Worm (Caenorhabditis elegans) whole organism, late embryonic: Measurements from ENCODE around the gene srlf-7.

Source experiments
- pha-4 ChIP-seq: fragments of 150-350 bp; optimal IDR thresholded peaks from 2 replicates; lab custom pipeline; 2018; ENCODE audit warnings: missing biosample characterization, missing genetic modification reagents, missing genetic modification characterization
- tbx-2 ChIP-seq: sonication (generic microtip); optimal IDR thresholded peaks from 2 replicates; lab custom pipeline; 2016; ENCODE audit warnings: missing genetic modification characterization, missing compliant biosample characterization

DNA sequence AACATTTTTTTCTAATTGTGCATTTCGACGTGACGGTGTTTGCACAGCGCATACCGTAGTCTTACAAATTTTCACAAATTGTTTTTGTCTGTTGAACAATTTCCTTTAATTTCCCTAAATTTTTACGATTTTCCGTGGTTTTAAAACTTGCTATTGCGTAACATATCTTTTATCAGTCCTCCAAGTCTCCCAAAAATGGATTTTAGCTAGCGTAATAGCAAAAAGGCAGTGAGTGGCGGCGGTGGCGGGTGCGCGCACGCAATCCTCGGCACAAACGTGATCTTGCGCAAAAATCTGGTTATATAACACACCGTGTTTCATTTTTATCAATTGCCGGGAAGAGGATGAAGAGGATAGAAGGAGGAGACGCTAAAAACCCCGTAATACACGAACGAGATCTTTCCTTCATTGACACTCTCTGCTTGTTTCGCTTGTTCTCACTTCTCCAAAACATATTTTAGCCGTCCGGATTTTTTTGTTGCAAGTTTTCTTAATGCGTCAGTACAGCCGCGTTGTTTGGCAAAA, 47.2 kb downstream of the srlf-7 start:
- TF ChIP-seq pha-4 (tag; lab: Kevin White, UChicago) = no peak
- no peak for TF ChIP-seq tbx-2 (tag; lab: Kevin White, UChicago)
